Worm (Caenorhabditis elegans) whole organism, young adult: ENCODE data around the gene aagr-4.

Experiments
- B0336.3 ChIP-seq: fragments of 200-800 bp; sonication (Bioruptor generic); IDR thresholded peaks from 2 replicates; pipeline ENCODE4 v1.3.6; 2022; ENCODE audit warnings: missing genetic modification characterization, missing compliant biosample characterization
- C06A6.2 ChIP-seq: fragments of 200-800 bp; sonication (Bioruptor generic); conservative IDR thresholded peaks from 2 replicates; pipeline ENCODE4 v1.3.6; 2022; ENCODE audit warnings: missing genetic modification characterization, missing compliant biosample characterization
- F39B2.1 ChIP-seq: fragments of 200-800 bp; sonication (Bioruptor generic); IDR thresholded peaks from 2 replicates; pipeline ENCODE4 v1.3.6; 2022; ENCODE audit warnings: missing genetic modification reagents, missing genetic modification characterization, missing compliant biosample characterization
- F49E8.2 ChIP-seq: sonication (generic microtip); optimal IDR thresholded peaks from 3 replicates; lab custom pipeline; 2017; ENCODE audit warnings: missing genetic modification characterization, mild to moderate bottlenecking, missing compliant biosample characterization, antibody characterized with exemption, moderate library complexity; ENCODE audit not compliant: insufficient read depth
- T07F8.4 ChIP-seq: sonication (generic microtip); optimal IDR thresholded peaks from 2 replicates; lab custom pipeline; 2016; ENCODE audit warnings: mild to moderate bottlenecking, missing genetic modification characterization, moderate library complexity, missing compliant biosample characterization
- Y67H2A.10 ChIP-seq: fragments of 200-800 bp; sonication (Bioruptor generic); conservative IDR thresholded peaks from 2 replicates; pipeline ENCODE4 v1.3.6; 2022; ENCODE audit warnings: missing genetic modification reagents, missing genetic modification characterization, missing compliant biosample characterization
- ZK185.1 ChIP-seq: sonication (generic microtip); optimal IDR thresholded peaks from 2 replicates; lab custom pipeline; 2016; ENCODE audit warnings: mild to moderate bottlenecking, missing genetic modification characterization, missing compliant biosample characterization; ENCODE audit not compliant: poor library complexity, severe bottlenecking
- aptf-2 ChIP-seq: fragments of 200-800 bp; sonication (Bioruptor generic); conservative IDR thresholded peaks from 2 replicates; pipeline ENCODE4 v1.3.6; 2022; ENCODE audit warnings: missing genetic modification reagents, missing genetic modification characterization, missing compliant biosample characterization
- atf-7 ChIP-seq: sonication (generic microtip); optimal IDR thresholded peaks from 2 replicates; lab custom pipeline; 2017; ENCODE audit warnings: mild to moderate bottlenecking, missing genetic modification characterization, missing compliant biosample characterization
- attf-5 ChIP-seq: fragments of 200-800 bp; sonication (Bioruptor generic); optimal IDR thresholded peaks from 2 replicates; lab custom pipeline; 2018; ENCODE audit warnings: mild to moderate bottlenecking, missing genetic modification characterization, missing compliant biosample characterization
- bed-1 ChIP-seq: fragments of 200-800 bp; sonication (Bioruptor generic); IDR thresholded peaks from 2 replicates; pipeline ENCODE4 v1.3.6; 2022; ENCODE audit warnings: missing genetic modification reagents, missing genetic modification characterization, missing compliant biosample characterization
- ccch-3 ChIP-seq: fragments of 200-800 bp; sonication (Bioruptor generic); optimal IDR thresholded peaks from 2 replicates; lab custom pipeline; 2018; ENCODE audit warnings: mild to moderate bottlenecking, missing genetic modification characterization, missing compliant biosample characterization
- cebp-1 ChIP-seq, 2 experiments: fragments of 200-800 bp in 1 of 2; sonication (Bioruptor generic) in 1 of 2; sonication (generic microtip) in 1 of 2; IDR thresholded peaks in 1 of 2; optimal IDR thresholded peaks in 1 of 2; 2 replicates each; pipeline versions ENCODE4 v1.3.6 to Lab custom; 2017 to 2022; ENCODE audit warnings: missing compliant biosample characterization in 2 of 2, missing genetic modification characterization in 2 of 2, mild to moderate bottlenecking in 1 of 2, missing genetic modification reagents in 1 of 2, moderate library complexity in 1 of 2
- ceh-100 ChIP-seq: fragments of 200-800 bp; sonication (Bioruptor generic); IDR thresholded peaks from 2 replicates; pipeline ENCODE4 v1.3.6; 2022; ENCODE audit warnings: missing genetic modification reagents, missing genetic modification characterization, missing compliant biosample characterization
- ceh-91 ChIP-seq: fragments of 200-800 bp; sonication (Bioruptor generic); IDR thresholded peaks from 2 replicates; pipeline ENCODE4 v1.3.6; 2022; ENCODE audit warnings: missing genetic modification reagents, missing genetic modification characterization, missing compliant biosample characterization
- die-1 ChIP-seq: sonication (generic microtip); optimal IDR thresholded peaks from 2 replicates; lab custom pipeline; 2016; ENCODE audit warnings: missing genotype, mild to moderate bottlenecking, missing genetic modification characterization, missing compliant biosample characterization
- fkh-3 ChIP-seq: sonication (generic microtip); optimal IDR thresholded peaks from 2 replicates; lab custom pipeline; 2016; ENCODE audit warnings: mild to moderate bottlenecking, missing genetic modification characterization, missing compliant biosample characterization
- him-1 ChIP-seq: sonication (generic microtip); optimal IDR thresholded peaks from 2 replicates; lab custom pipeline; 2016; ENCODE audit warnings: missing genotype, missing genetic modification reagents, missing genetic modification characterization, missing compliant biosample characterization
- hmg-20 ChIP-seq: fragments of 200-800 bp; sonication (Bioruptor generic); IDR thresholded peaks from 2 replicates; pipeline ENCODE4 v1.3.6; 2022; ENCODE audit warnings: missing genetic modification reagents, missing genetic modification characterization, missing compliant biosample characterization
- hsf-1 ChIP-seq: fragments of 200-800 bp; sonication (Bioruptor generic); IDR thresholded peaks from 2 replicates; pipeline ENCODE4 v1.3.6; 2022; ENCODE audit warnings: missing genetic modification reagents, missing genetic modification characterization, missing compliant biosample characterization
- let-607 ChIP-seq, 2 experiments: fragments of 200-800 bp in 1 of 2; sonication (Bioruptor generic) in 1 of 2; sonication (generic microtip) in 1 of 2; optimal IDR thresholded peaks; 2 replicates each; lab custom pipeline; 2016 to 2018; ENCODE audit warnings: mild to moderate bottlenecking in 2 of 2, missing compliant biosample characterization in 2 of 2, missing genetic modification characterization in 2 of 2, moderate library complexity in 2 of 2, missing genotype in 1 of 2
- lin-26 ChIP-seq: fragments of 200-800 bp; sonication (Bioruptor generic); IDR thresholded peaks from 2 replicates; pipeline ENCODE4 v1.3.6; 2022; ENCODE audit warnings: missing genetic modification reagents, missing genetic modification characterization, missing compliant biosample characterization
- lir-1 ChIP-seq: fragments of 200-800 bp; sonication (Bioruptor generic); conservative IDR thresholded peaks from 2 replicates; pipeline ENCODE4 v1.3.6; 2022; ENCODE audit warnings: missing genetic modification reagents, missing genetic modification characterization, missing compliant biosample characterization
- madf-3 ChIP-seq: fragments of 200-800 bp; sonication (Bioruptor generic); IDR thresholded peaks from 2 replicates; pipeline ENCODE4 v1.3.6; 2022; ENCODE audit warnings: missing genetic modification reagents, missing genetic modification characterization, missing compliant biosample characterization
- madf-8 ChIP-seq: fragments of 200-800 bp; sonication (Bioruptor generic); conservative IDR thresholded peaks from 2 replicates; pipeline ENCODE4 v1.3.6; 2022; ENCODE audit warnings: missing genetic modification reagents, missing genetic modification characterization, missing compliant biosample characterization
- mcd-1 ChIP-seq: fragments of 200-800 bp; sonication (Bioruptor generic); IDR thresholded peaks from 2 replicates; pipeline ENCODE4 v1.3.6; 2022; ENCODE audit warnings: missing genetic modification reagents, missing genetic modification characterization, missing compliant biosample characterization
- mel-28 ChIP-seq: sonication (generic microtip); optimal IDR thresholded peaks from 2 replicates; lab custom pipeline; 2016; ENCODE audit warnings: borderline replicate concordance, mild to moderate bottlenecking, missing genetic modification characterization, missing compliant biosample characterization
- nfya-1 ChIP-seq: sonication (generic microtip); optimal IDR thresholded peaks from 2 replicates; lab custom pipeline; 2017; ENCODE audit warnings: antibody characterized with exemption, missing compliant biosample characterization, missing genetic modification characterization, borderline replicate concordance; ENCODE audit not compliant: insufficient read depth
- nfyb-1 ChIP-seq: fragments of 200-800 bp; sonication (Bioruptor generic); IDR thresholded peaks from 2 replicates; pipeline ENCODE4 v1.3.6; 2022; ENCODE audit warnings: missing genetic modification reagents, missing genetic modification characterization, missing compliant biosample characterization
- nhr-80 ChIP-seq: sonication (generic microtip); optimal IDR thresholded peaks from 2 replicates; lab custom pipeline; 2016; ENCODE audit warnings: missing genetic modification characterization, missing compliant biosample characterization
- nhr-90 ChIP-seq: sonication (generic microtip); optimal IDR thresholded peaks from 2 replicates; lab custom pipeline; 2016; ENCODE audit warnings: missing genotype, mild to moderate bottlenecking, missing genetic modification characterization, missing compliant biosample characterization
- pha-4 ChIP-seq: fragments of 150-350 bp; sonication (generic microtip); optimal IDR thresholded peaks from 2 replicates; lab custom pipeline; 2014; ENCODE audit warnings: missing biosample characterization, missing genetic modification reagents, missing genetic modification characterization
- rec-8 ChIP-seq, 2 experiments: sonication (generic microtip); optimal IDR thresholded peaks; 2 replicates each; lab custom pipeline; 2016; ENCODE audit warnings: mild to moderate bottlenecking in 2 of 2, missing genetic modification characterization in 2 of 2, missing genetic modification reagents in 2 of 2, missing genotype in 2 of 2, missing biosample characterization in 1 of 2, missing compliant biosample characterization in 1 of 2, moderate library complexity in 1 of 2
- repo-1 ChIP-seq: sonication (generic microtip); optimal IDR thresholded peaks from 2 replicates; lab custom pipeline; 2017; ENCODE audit warnings: mild to moderate bottlenecking, missing genetic modification characterization, missing compliant biosample characterization
- snpc-3.4 ChIP-seq: sonication (generic microtip); optimal IDR thresholded peaks from 2 replicates; lab custom pipeline; 2017; ENCODE audit warnings: missing genetic modification characterization, mild to moderate bottlenecking, missing compliant biosample characterization, antibody characterized with exemption, moderate library complexity, missing genotype, missing genetic modification reagents
- sptf-2 ChIP-seq: fragments of 200-800 bp; sonication (Bioruptor generic); optimal IDR thresholded peaks from 2 replicates; lab custom pipeline; 2018; ENCODE audit warnings: mild to moderate bottlenecking, missing genetic modification characterization, missing compliant biosample characterization
- tlf-1 ChIP-seq: fragments of 200-800 bp; sonication (Bioruptor generic); optimal IDR thresholded peaks from 2 replicates; lab custom pipeline; 2018; ENCODE audit warnings: mild to moderate bottlenecking, missing genetic modification characterization, missing compliant biosample characterization
- unc-62 ChIP-seq: fragments of 150-350 bp; optimal IDR thresholded peaks from 2 replicates; lab custom pipeline; 2014; ENCODE audit warnings: missing biosample characterization, missing genetic modification reagents, missing genetic modification characterization
- ztf-18 ChIP-seq: sonication (generic microtip); optimal IDR thresholded peaks from 2 replicates; lab custom pipeline; 2016; ENCODE audit warnings: missing genotype, mild to moderate bottlenecking, missing genetic modification characterization, missing compliant biosample characterization
- ztf-22 ChIP-seq: fragments of 200-800 bp; sonication (Bioruptor generic); optimal IDR thresholded peaks from 2 replicates; lab custom pipeline; 2018; ENCODE audit warnings: mild to moderate bottlenecking, missing genetic modification characterization, moderate library complexity, missing compliant biosample characterization
- ztf-25 ChIP-seq: fragments of 200-800 bp; sonication (Bioruptor generic); IDR thresholded peaks from 2 replicates; pipeline ENCODE4 v1.3.6; 2022; ENCODE audit warnings: missing genetic modification reagents, missing genetic modification characterization, missing compliant biosample characterization
- ztf-26 ChIP-seq: sonication (generic microtip); optimal IDR thresholded peaks from 2 replicates; lab custom pipeline; 2017; ENCODE audit warnings: missing genetic modification characterization, missing compliant biosample characterization
- ztf-3 ChIP-seq: fragments of 200-800 bp; sonication (Bioruptor generic); optimal IDR thresholded peaks from 2 replicates; lab custom pipeline; 2018; ENCODE audit warnings: mild to moderate bottlenecking, missing genetic modification characterization, missing compliant biosample characterization

The aagr-4 gene

ce11 chrX:438396-438795 lies 22.1 kb upstream of the aagr-4 start:
- TF ChIP-seq ceh-91 (GFP tag; lab: Robert Waterston, UW) = no peak
- peak; percentile 24 for TF ChIP-seq nhr-80

ce11 chrX:439031-439430 lies 21.4 kb upstream of the aagr-4 start:
- TF ChIP-seq nfyb-1 (GFP tag; lab: Robert Waterston, UW) (no peak), cebp-1 (GFP tag; IDR thresholded peaks at IDR 0.05; lab: Robert Waterston, UW) (no peak), cebp-1 (tag; optimal IDR thresholded peaks at IDR 0.05; lab: Kevin White, UChicago) (no peak), T07F8.4 (tag; lab: Kevin White, UChicago) (no peak), mcd-1 (GFP tag; lab: Robert Waterston, UW) (no peak), bed-1 (GFP tag; lab: Robert Waterston, UW) (no peak), repo-1 (no peak), attf-5 (GFP tag; lab: Kevin White, UChicago) (no peak)

- TF ChIP-seq tlf-1 (peak; percentile 2), let-607 (tag; optimal IDR thresholded peaks at IDR 0.05; lab: Kevin White, UChicago) (peak; percentile 86 to 89), snpc-3.4 (tag; lab: Kevin White, UChicago) (no peak), nhr-90 (tag; lab: Kevin White, UChicago) (peak; percentile 2), cebp-1 (GFP tag; IDR thresholded peaks at IDR 0.05; lab: Robert Waterston, UW) (0 out of 2 replicates have a peak, but pooled peaks have one; percentile 19), cebp-1 (tag; optimal IDR thresholded peaks at IDR 0.05; lab: Kevin White, UChicago) (peak; percentile 51), unc-62 (GFP tag; lab: Kevin White, UChicago) (no peak), pha-4 (tag; lab: Kevin White, UChicago) (peak; percentile 6), die-1 (tag; lab: Kevin White, UChicago) (no peak), ztf-3 (GFP tag; lab: Kevin White, UChicago) (no peak), rec-8 (tag; optimal IDR thresholded peaks at IDR 0.05; lab: Kevin White, UChicago) (no peak), ztf-26 (tag; lab: Kevin White, UChicago) (no peak), mel-28 (tag; lab: Kevin White, UChicago) (no peak), B0336.3 (GFP tag; lab: Robert Waterston, UW) (peak; percentile 60; the same call in 1 of the 2 replicates), attf-5 (GFP tag; lab: Kevin White, UChicago) (no peak), ztf-22 (GFP tag; lab: Kevin White, UChicago) (peak; percentile 22), atf-7 (tag; lab: Kevin White, UChicago) (peak; percentile 70), bed-1 (GFP tag; lab: Robert Waterston, UW) (no peak), F39B2.1 (GFP tag; lab: Robert Waterston, UW) (no peak), Y67H2A.10 (no peak), fkh-3 (no peak), lin-26 (no peak), nhr-80 (peak; percentile 88), madf-8 (GFP tag; lab: Robert Waterston, UW) (no peak), ZK185.1 (tag; lab: Kevin White, UChicago) (no peak), lir-1 (GFP tag; lab: Robert Waterston, UW) (no peak), ccch-3 (GFP tag; lab: Kevin White, UChicago) (no peak), nfya-1 (tag; lab: Kevin White, UChicago) (no peak), hmg-20 (GFP tag; lab: Robert Waterston, UW) (no peak; the same call in 1 of the 2 replicates), madf-3 (no peak), sptf-2 (GFP tag; lab: Kevin White, UChicago) (no peak), C06A6.2 (GFP tag; lab: Robert Waterston, UW) (no peak), ztf-18 (tag; lab: Kevin White, UChicago) (no peak), ztf-25 (GFP tag; lab: Robert Waterston, UW) (no peak), ceh-100 (no peak), hsf-1 (no peak), nfyb-1 (GFP tag; lab: Robert Waterston, UW) (0 out of 2 replicates have a peak, but pooled peaks have one; percentile 32), him-1 (tag; lab: Kevin White, UChicago) (no peak), F49E8.2 (no peak), aptf-2 (GFP tag; lab: Robert Waterston, UW) (no peak)
Measured at ce11 chrX:440420-440819, 20.0 kb upstream of the aagr-4 start.
